Worm (Caenorhabditis elegans) whole organism, L4 larva: ENCODE measurements around the gene F53A9.6.

Experiments
- F26F4.8 ChIP-seq: fragments of 200-800 bp; sonication (Bioruptor generic); conservative IDR thresholded peaks from 2 replicates; pipeline ENCODE4 v1.3.6; 2022; ENCODE audit warnings: missing genetic modification characterization, missing compliant biosample characterization
- ceh-44 ChIP-seq: fragments of 200-800 bp; sonication (Bioruptor generic); IDR thresholded peaks from 2 replicates; pipeline ENCODE4 v1.3.6; 2022; ENCODE audit warnings: missing genetic modification reagents, missing genetic modification characterization, missing compliant biosample characterization
- lin-1 ChIP-seq: fragments of 200-800 bp; sonication (Bioruptor generic); IDR thresholded peaks from 2 replicates; pipeline ENCODE4 v1.3.6; 2022; ENCODE audit warnings: missing genetic modification reagents, missing genetic modification characterization, missing compliant biosample characterization
- lin-13 ChIP-seq: fragments of 150-350 bp; optimal IDR thresholded peaks from 2 replicates; lab custom pipeline; 2014; ENCODE audit warnings: missing biosample characterization, missing genetic modification reagents, missing genetic modification characterization
- nhr-237 ChIP-seq: sonication (generic microtip); optimal IDR thresholded peaks from 2 replicates; lab custom pipeline; 2017; ENCODE audit warnings: missing biosample characterization, missing genetic modification characterization
- nhr-25 ChIP-seq: sonication (generic microtip); optimal IDR thresholded peaks from 2 replicates; lab custom pipeline; 2017; ENCODE audit warnings: missing genetic modification characterization, mild to moderate bottlenecking, missing compliant biosample characterization, antibody characterized with exemption, moderate library complexity, borderline replicate concordance; ENCODE audit not compliant: insufficient read depth
- rbr-2 ChIP-seq: sonication (generic microtip); optimal IDR thresholded peaks from 2 replicates; lab custom pipeline; 2016; ENCODE audit warnings: missing genotype, missing genetic modification characterization, missing compliant biosample characterization
- snpc-4 ChIP-seq: fragments of 150-350 bp; optimal IDR thresholded peaks from 2 replicates; lab custom pipeline; 2014; ENCODE audit warnings: missing biosample characterization, missing genetic modification characterization
- unc-62 ChIP-seq, 3 experiments: fragments of 150-350 bp in 1 of 3; sonication (generic microtip); optimal IDR thresholded peaks in 2 of 3; peaks in 1 of 3; 1 replicate in 1 of 3; 2 replicates in 2 of 3; lab custom pipeline; 2014 to 2017; ENCODE audit warnings: missing biosample characterization in 3 of 3, missing genetic modification characterization in 3 of 3, missing genetic modification reagents in 3 of 3, missing genotype in 1 of 3

- no peak for TF ChIP-seq ceh-44 (GFP tag; lab: Robert Waterston, UW)
- no peak for TF ChIP-seq unc-62 (GFP tag; optimal IDR thresholded peaks at IDR 0.05 in 1 of 2; lab: Kevin White, UChicago)
- no peak for TF ChIP-seq unc-62 (tag; optimal IDR thresholded peaks at IDR 0.05; lab: Kevin White, UChicago)
- no peak for TF ChIP-seq nhr-237 (tag; lab: Kevin White, UChicago)
- TF ChIP-seq snpc-4 (tag; lab: Kevin White, UChicago): no peak
- TF ChIP-seq F26F4.8 (GFP tag; lab: Robert Waterston, UW): no peak
- no peak for TF ChIP-seq lin-13 (GFP tag; lab: Kevin White, UChicago)
- no peak for TF ChIP-seq nhr-25 (tag; lab: Kevin White, UChicago)
- no peak for TF ChIP-seq rbr-2 (tag; lab: Kevin White, UChicago)
- no peak for TF ChIP-seq lin-1 (GFP tag; lab: Robert Waterston, UW)
Measured at ce11 chrX:8723840-8724239, 10.2 kb upstream of the F53A9.6 start.
